Worm (Caenorhabditis elegans): Measurements from ENCODE around the gene twk-39.
A peak's percentile ranks its signal among the peaks of the same experiment; 100 is the strongest.

The twk-39 gene

ce11 chrIII:11792295-11793256 lies 3.0 kb upstream of the twk-39 start, which contains the start of gene C24H11.2:
Gene C24H11.2, minus strand, starts transcription at chrIII:11792345.
- TF ChIP-seq elt-2 (tag; optimal IDR thresholded peaks at IDR 0.05) (peak; percentile 19), nfya-1 (tag; optimal IDR thresholded peaks at IDR 0.05; ENCODE audit: insufficient read depth) (peak; percentile 58), ceh-82 (tag; optimal IDR thresholded peaks at IDR 0.05) (peak; percentile 3), unc-62 (GFP tag; optimal IDR thresholded peaks at IDR 0.05) (peak; percentile 13), pha-4 (tag; optimal IDR thresholded peaks at IDR 0.05) (peak; percentile 51), tbx-2 (tag; optimal IDR thresholded peaks at IDR 0.05) (peak; percentile 59), lin-39 (tag; optimal IDR thresholded peaks at IDR 0.05) (peak; percentile 29), lsy-12 (tag; optimal IDR thresholded peaks at IDR 0.05) (peak; percentile 75), egl-5 (tag; optimal IDR thresholded peaks at IDR 0.05) (peak; percentile 36), snpc-4 (tag; optimal IDR thresholded peaks at IDR 0.05) (peak; percentile 71), hmg-11 (tag; optimal IDR thresholded peaks at IDR 0.05) (peak; percentile 85), nhr-43 (tag; optimal IDR thresholded peaks at IDR 0.05; ENCODE audit: poor library complexity, severe bottlenecking) (peak; percentile 64)

ce11 chrIII:11794389-11794788 lies 1.2 kb upstream of the twk-39 start:
- TF ChIP-seq skn-1 (tag; optimal IDR thresholded peaks at IDR 0.05) = no peak
- peak; percentile 14 for TF ChIP-seq lin-39 (tag; optimal IDR thresholded peaks at IDR 0.05)
- TF ChIP-seq ceh-28 (tag; optimal IDR thresholded peaks at IDR 0.05) = no peak
- no peak for TF ChIP-seq egl-5 (tag; optimal IDR thresholded peaks at IDR 0.05)
- no peak for TF ChIP-seq lin-15B (tag; optimal IDR thresholded peaks at IDR 0.05)

- TF ChIP-seq nhr-237 (tag; optimal IDR thresholded peaks at IDR 0.05) = no peak
- TF ChIP-seq mml-1 (tag; optimal IDR thresholded peaks at IDR 0.05) = no peak
- TF ChIP-seq nhr-43 (tag; optimal IDR thresholded peaks at IDR 0.05; ENCODE audit: poor library complexity, severe bottlenecking) = no peak
- no peak for TF ChIP-seq fkh-2 (tag; optimal IDR thresholded peaks at IDR 0.05)
- TF ChIP-seq ZK546.5 (tag; optimal IDR thresholded peaks at IDR 0.05) = no peak
- no peak for TF ChIP-seq daf-12 (tag; optimal IDR thresholded peaks at IDR 0.05)
- TF ChIP-seq nhr-76 (tag; optimal IDR thresholded peaks at IDR 0.05) = no peak
- TF ChIP-seq ama-1 (optimal IDR thresholded peaks at IDR 0.05) = no peak
- TF ChIP-seq R02D3.7 (tag; optimal IDR thresholded peaks at IDR 0.05) = no peak
- no peak for TF ChIP-seq unc-39 (tag; optimal IDR thresholded peaks at IDR 0.05)
- no peak for TF ChIP-seq unc-62 (GFP tag; optimal IDR thresholded peaks at IDR 0.05)
- TF ChIP-seq lsy-12 (tag; optimal IDR thresholded peaks at IDR 0.05) = no peak
- TF ChIP-seq nhr-28 (tag; optimal IDR thresholded peaks at IDR 0.05) = no peak
- no peak for TF ChIP-seq nhr-12 (tag; optimal IDR thresholded peaks at IDR 0.05)
Observed at ce11 chrIII:11806695-11807094, 11.1 kb downstream of the twk-39 start, which contains the start of gene C18D11.7. Gene C18D11.7, minus strand, starts transcription at chrIII:11806795.

- TF ChIP-seq lsy-12 (tag; optimal IDR thresholded peaks at IDR 0.05) = no peak
- TF ChIP-seq ama-1 (optimal IDR thresholded peaks at IDR 0.05) = no peak
- no peak for TF ChIP-seq egl-5 (tag; optimal IDR thresholded peaks at IDR 0.05)
- no peak for TF ChIP-seq fkh-2 (tag; optimal IDR thresholded peaks at IDR 0.05)
- no peak for TF ChIP-seq nhr-11 (tag; optimal IDR thresholded peaks at IDR 0.05)
- no peak for TF ChIP-seq fkh-10 (GFP tag; optimal IDR thresholded peaks at IDR 0.05)
- no peak for TF ChIP-seq hmg-11 (tag; optimal IDR thresholded peaks at IDR 0.05)
- no peak for TF ChIP-seq nhr-237 (tag; optimal IDR thresholded peaks at IDR 0.05)
- TF ChIP-seq elt-3 (tag; optimal IDR thresholded peaks at IDR 0.05) = no peak
- no peak for TF ChIP-seq zag-1 (tag; optimal IDR thresholded peaks at IDR 0.05)
Observed at ce11 chrIII:11807418-11807817, 11.9 kb downstream of the twk-39 start, which contains the start of gene C18D11.10. Gene C18D11.10, plus strand, starts transcription at chrIII:11807718.

ce11 chrIII:11808818-11809217 lies 13.3 kb downstream of the twk-39 start, which contains the start of gene C18D11.9:
Gene C18D11.9, plus strand, starts transcription at chrIII:11809118.
- TF ChIP-seq aly-2 (tag; optimal IDR thresholded peaks at IDR 0.05) (no peak), ceh-28 (tag; optimal IDR thresholded peaks at IDR 0.05) (no peak), nhr-77 (tag; optimal IDR thresholded peaks at IDR 0.05) (no peak), nhr-67 (tag; optimal IDR thresholded peaks at IDR 0.05) (no peak), sea-2 (GFP tag; optimal IDR thresholded peaks at IDR 0.05) (no peak), nhr-28 (tag; optimal IDR thresholded peaks at IDR 0.05) (no peak), nhr-25 (tag; optimal IDR thresholded peaks at IDR 0.05) (no peak), mdl-1 (tag; optimal IDR thresholded peaks at IDR 0.05) (no peak), egl-5 (tag; optimal IDR thresholded peaks at IDR 0.05) (no peak), pha-4 (tag; optimal IDR thresholded peaks at IDR 0.05) (no peak), elt-2 (tag; optimal IDR thresholded peaks at IDR 0.05) (no peak), elt-1 (tag; optimal IDR thresholded peaks at IDR 0.05) (no peak), unc-62 (GFP tag; optimal IDR thresholded peaks at IDR 0.05) (no peak), nfya-1 (tag; optimal IDR thresholded peaks at IDR 0.05; ENCODE audit: insufficient read depth) (no peak), ama-1 (optimal IDR thresholded peaks at IDR 0.05) (no peak), eor-1 (tag; optimal IDR thresholded peaks at IDR 0.05) (no peak), lin-39 (tag; optimal IDR thresholded peaks at IDR 0.05) (no peak), ZK546.5 (tag; optimal IDR thresholded peaks at IDR 0.05) (no peak), tbx-2 (tag; optimal IDR thresholded peaks at IDR 0.05) (no peak), ztf-4 (tag; optimal IDR thresholded peaks at IDR 0.05) (no peak)

Data from whole organism, L3 larva.